Worm (Caenorhabditis elegans) whole organism, L4/young adult: ENCODE results near the gene F41E6.1.
A peak's percentile ranks its signal among the peaks of the same experiment; 100 is the strongest.

Experiments used
- W03F9.2 ChIP-seq: fragments of 150-350 bp; optimal IDR thresholded peaks from 2 replicates; lab custom pipeline; 2014; ENCODE audit warnings: missing biosample characterization, missing genetic modification characterization
- dao-5 ChIP-seq: sonication (generic microtip); optimal IDR thresholded peaks from 2 replicates; lab custom pipeline; 2016; ENCODE audit warnings: missing genotype, missing genetic modification characterization, moderate library complexity, missing compliant biosample characterization
- him-1 ChIP-seq: sonication (generic microtip); optimal IDR thresholded peaks from 2 replicates; lab custom pipeline; 2016; ENCODE audit warnings: missing genotype, missing genetic modification reagents, missing genetic modification characterization, missing compliant biosample characterization

Gene F41E6.1

DNA sequence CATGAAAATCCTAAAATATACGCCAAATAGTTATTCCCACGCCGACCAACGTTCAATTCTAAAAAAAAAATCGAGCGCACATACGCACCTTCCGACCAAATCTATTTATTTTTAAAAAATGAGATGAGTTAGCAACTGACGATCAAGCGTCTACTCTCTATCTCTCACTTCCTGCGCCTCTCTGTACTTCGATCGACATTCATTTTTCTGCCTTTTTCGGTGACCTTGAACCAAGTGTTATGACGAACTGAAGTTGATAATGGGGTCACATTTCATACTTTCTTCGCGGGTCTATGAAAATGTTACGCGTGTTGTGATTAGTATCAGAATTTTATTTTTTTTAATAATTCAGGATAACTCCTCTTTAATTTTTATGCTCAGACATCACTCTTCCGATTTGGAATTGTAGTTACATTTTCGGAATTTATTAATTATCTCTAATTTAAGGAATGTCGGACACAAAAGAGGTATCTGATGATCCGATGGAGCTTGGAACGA lies 15.0 kb upstream of the F41E6.1 start, which contains the start of gene smk-1:
smk-1 (plus strand) TSS at position 448 of the 498 bp plus-strand sequence.
- no peak for TF ChIP-seq him-1 (tag; lab: Kevin White, UChicago)
- TF ChIP-seq W03F9.2: no peak
- no peak for TF ChIP-seq dao-5

DNA sequence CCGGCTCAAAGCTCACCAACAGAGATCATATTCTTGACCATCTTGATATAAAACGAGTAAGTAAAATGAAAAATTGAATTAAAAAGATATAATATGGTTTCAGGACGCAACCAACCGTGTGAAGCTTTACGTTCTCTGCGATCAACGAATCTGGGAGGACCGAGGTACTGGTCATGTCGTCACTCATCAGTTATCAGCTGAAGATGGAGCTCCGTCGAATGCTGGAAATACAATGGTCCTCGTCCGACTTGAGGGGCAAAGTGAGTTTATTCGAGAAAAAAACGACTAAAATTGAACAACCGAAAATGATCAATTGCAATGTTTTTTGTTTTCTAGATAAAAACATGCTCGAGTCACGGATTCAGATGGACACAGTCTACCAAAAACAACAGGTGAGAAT lies 13.9 kb upstream of the F41E6.1 start:
- TF ChIP-seq dao-5: no peak
- TF ChIP-seq him-1 (tag; lab: Kevin White, UChicago): no peak
- no peak for TF ChIP-seq W03F9.2

DNA sequence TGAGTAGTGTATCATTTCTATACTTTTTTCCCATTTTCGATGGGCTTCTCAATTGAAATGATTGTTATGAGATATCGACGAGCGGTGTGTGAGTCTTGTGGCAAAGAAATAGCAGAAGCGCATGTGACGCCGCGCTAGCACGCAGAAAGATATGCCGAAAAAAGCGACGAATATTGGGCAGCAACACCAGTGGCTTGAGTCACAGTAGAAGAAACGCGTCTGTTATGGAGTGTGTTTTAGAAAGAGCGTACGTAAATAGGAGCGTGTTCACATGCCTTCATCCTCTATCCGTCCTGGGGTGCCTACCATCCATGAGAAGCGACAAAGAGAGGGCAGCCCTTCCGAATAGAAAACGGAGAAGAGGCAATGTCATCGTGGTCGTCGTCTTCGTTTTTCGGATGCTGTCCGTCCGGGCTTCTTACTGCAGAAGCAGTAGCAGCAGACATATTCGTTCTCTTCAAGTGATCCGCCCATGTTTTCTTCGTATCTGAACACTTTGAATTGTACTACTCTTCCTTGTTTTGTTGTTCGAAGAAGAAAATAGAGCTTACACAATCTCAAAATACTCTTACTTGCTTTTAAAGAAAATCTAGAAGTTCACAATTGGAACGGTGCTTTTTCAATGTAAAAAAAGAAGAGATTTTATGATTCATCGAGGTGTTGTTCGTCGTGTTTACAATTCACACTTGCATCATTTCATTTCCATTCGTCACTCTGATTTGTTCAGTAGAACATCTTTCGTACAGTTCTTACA lies 12.5 kb upstream of the F41E6.1 start:
- TF ChIP-seq W03F9.2 (no peak), him-1 (tag; lab: Kevin White, UChicago) (no peak), dao-5 (no peak)

DNA sequence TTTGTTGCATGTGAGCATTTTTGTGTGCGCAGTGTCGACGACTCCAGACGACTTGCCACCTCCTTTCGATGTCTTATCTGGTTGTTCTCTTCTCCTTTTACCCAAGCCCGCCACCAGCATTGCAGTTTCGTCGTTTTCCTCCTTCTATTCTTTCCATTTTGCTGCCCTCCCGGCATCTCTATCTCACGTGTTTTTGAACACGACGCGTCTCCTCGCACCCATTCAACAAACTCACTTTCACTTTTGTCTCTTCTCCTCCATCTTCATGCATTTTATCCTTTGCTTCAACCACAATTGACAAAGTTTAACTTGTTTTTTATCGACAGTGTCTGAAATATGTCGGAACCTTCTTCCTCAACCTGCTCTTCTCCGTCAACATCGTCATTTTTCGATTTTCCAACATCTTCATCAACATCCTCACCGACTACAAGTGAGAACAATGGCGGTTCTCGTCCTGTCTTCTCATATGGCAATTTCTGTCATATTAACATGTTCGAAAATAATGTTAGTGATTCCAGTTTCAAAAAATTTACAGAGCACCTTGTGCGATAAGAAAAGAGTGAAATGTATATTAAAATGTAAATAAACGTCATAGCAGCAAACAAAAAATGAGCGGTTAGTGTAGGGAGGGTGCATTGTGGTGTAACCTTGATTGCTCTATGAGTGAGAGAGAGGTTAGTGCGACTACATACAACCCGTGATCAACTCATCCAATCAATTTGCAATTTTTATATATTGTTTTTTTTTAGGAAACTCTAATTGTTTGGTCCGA lies 11.6 kb upstream of the F41E6.1 start, which contains the start of gene fip-4:
fip-4 (minus strand) TSS at position 636 of the 772 bp plus-strand sequence.
- no peak for TF ChIP-seq him-1 (tag; lab: Kevin White, UChicago)
- no peak for TF ChIP-seq W03F9.2
- no peak for TF ChIP-seq dao-5

DNA sequence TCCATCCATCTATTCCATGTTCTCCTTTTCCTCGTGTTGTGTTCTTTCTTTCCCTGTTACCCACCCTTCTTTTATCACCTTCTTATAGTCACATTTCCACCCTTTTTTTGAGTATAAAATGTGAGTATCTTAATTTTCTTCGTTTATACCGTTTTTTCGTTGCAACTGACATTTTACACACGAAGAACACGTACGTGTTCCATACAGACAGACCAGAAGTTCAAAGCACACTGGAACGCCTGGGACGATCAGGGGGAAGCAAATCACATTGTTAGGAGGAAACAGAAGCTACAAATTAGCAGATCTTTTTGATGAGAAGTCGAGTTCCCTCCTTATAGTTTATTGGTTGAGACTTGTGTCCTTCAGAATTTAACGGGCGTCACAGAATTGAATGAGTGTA lies 6.7 kb upstream of the F41E6.1 start:
- no peak for TF ChIP-seq him-1 (tag; lab: Kevin White, UChicago)
- no peak for TF ChIP-seq dao-5
- TF ChIP-seq W03F9.2: no peak

DNA sequence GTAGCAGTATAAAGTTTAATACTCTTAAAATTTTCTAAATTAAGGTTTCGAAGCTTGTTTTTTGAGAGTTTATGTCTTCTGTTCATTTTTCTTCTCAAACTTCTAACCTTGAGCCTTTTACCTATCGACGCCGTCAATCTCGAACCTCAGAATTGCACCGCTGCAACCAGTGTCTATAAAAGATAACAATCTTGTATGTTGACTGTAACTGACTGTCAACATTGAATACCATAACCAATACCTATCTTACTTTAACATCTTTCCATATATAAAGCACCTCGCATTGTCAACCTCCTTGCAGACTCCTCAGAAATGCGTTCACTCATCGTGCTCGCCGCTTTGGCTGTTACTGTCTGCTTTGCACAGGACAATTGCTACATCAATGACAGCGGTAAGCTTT lies 3.7 kb upstream of the F41E6.1 start, which contains the start of gene grd-5:
grd-5 (plus strand) TSS at position 295 of the 400 bp plus-strand sequence.
- TF ChIP-seq dao-5 (no peak), W03F9.2 (no peak), him-1 (tag; lab: Kevin White, UChicago) (no peak)

DNA sequence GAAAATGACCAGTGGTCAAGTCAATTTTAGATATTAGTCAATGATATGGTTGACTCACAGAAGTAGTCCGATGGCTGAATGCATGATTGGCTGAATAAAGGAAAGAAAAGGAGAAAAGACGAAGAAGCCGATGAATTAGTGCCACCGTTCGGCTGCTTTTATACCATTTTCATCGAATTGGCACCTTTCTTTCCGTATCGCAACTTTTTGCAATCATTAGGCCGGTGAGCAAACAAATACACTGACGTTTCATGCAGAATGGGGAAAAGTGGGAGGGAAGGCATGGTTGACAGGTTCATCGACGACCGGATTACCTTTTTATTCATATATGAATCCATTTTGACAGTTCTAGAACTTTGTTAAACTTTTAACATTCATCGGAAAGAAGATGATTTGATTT lies 1.2 kb upstream of the F41E6.1 start, which contains the start of gene idpc-2:
idpc-2 (minus strand) TSS at position 101 of the 400 bp plus-strand sequence.
- no peak for TF ChIP-seq dao-5
- TF ChIP-seq W03F9.2: no peak
- no peak for TF ChIP-seq him-1 (tag; lab: Kevin White, UChicago)

DNA sequence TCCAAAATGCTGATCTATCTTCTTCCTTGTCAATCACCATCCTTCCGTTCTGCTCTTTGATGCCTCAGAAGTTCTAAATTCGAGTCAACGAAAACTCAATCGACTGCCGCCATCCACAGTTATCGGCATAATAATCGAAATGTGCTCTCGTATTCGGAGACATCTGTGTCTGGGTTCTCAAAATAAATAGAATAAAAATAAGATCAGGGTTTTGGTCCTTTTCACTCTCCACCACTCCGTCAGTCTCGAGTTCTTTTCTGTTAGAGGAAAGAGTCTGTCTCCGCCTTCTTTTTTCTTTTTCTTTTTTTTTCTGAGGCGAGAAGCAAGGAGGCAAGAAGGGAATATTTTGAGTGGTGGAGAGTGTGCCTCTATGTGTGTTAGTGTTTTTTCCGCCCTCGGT lies 1.3 kb downstream of the F41E6.1 start, which contains the start of gene F41E6.17:
F41E6.17 (plus strand) TSS at position 348 of the 400 bp plus-strand sequence.
- TF ChIP-seq dao-5 (no peak), W03F9.2 (no peak), him-1 (tag; lab: Kevin White, UChicago) (no peak)

DNA sequence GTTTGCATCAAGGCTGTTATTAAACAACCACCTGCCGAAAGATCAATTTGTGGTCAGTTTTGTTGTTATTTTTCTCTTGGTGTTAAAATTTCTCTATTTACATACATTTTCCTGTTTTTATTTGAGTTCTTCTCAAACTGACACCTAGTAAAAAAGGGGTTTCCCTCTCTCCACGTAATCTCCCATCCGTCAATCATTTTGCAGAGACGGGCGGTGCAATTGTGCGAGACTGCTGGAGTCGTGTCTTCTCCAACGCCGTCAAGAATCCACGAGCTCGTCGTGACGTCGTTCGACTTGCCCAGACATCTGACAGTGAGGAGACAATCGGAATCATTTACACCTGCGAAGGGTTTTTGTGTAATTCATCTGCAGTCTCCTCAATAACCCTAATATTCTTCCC lies 4.0 kb downstream of the F41E6.1 start:
- TF ChIP-seq W03F9.2: no peak
- TF ChIP-seq dao-5: no peak
- no peak for TF ChIP-seq him-1 (tag; lab: Kevin White, UChicago)

DNA sequence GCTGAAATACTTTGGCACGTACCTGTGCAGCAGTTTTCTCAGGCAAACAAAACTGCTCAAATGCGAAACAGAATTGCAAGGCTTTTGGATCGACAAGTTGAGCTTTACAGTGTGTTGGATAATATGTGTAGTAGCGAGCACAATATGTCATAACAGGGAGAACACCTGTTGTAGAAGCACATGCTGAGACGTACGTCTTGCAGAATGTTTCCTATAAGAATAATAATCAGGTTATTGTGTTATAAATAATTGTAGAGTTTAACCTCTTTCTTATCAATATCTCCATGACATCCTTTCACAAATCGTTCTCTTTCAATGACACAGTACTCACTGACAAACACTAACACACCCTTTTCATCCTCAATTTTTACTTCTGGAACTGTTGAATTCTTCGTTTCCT lies 5.2 kb downstream of the F41E6.1 start:
- no peak for TF ChIP-seq W03F9.2
- TF ChIP-seq him-1 (tag; lab: Kevin White, UChicago): no peak
- no peak for TF ChIP-seq dao-5

DNA sequence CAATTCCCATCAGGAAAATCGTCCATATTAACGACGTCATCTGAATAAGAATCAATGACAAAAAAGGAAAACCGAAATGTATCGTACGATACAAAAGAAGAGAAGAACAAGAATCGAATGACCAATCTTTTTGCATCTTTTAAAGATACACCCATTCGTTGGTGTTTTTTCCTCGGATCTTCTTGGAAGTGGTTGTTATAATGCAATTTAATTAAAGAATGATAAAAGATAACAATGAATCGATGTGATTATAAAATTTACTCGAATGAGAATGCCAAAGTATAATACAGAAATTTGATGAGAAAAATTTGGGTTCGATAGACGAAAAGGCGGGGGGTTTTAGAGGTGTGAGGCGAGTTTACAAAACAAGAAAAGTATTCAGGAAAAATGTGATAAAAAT lies 6.6 kb downstream of the F41E6.1 start, which contains the start of gene F41E6.12:
F41E6.12 (minus strand) TSS at position 101 of the 400 bp plus-strand sequence.
- TF ChIP-seq dao-5 (no peak), him-1 (tag; lab: Kevin White, UChicago) (no peak), W03F9.2 (no peak)

DNA sequence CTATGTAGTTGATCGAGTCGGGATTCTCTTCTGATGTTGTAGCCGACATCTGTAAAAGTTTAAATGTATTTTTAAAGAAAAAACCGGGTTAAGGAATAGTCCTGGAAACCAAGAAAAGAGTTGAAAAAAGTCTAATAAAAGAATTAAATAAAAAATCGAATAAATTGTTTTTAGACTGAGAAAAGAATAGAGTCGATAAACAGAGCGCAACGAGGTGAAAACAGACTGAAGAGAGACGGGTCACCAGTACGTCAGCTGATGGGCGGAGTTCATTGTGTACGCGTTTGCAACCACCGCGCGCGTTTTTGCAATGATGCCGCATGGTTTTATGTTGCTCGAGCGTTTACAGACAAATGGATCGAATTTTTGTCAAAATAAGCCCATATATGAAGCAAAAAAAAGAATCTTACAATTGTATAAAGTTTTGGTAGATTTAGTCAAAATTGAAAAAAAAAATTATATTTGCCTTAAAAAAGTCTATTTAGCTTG lies 8.9 kb downstream of the F41E6.1 start, which contains the start of gene atg-18:
atg-18 (minus strand) TSS at position 51 of the 489 bp plus-strand sequence.
- no peak for TF ChIP-seq him-1 (tag; lab: Kevin White, UChicago)
- TF ChIP-seq dao-5: no peak
- peak; percentile 47 for TF ChIP-seq W03F9.2

DNA sequence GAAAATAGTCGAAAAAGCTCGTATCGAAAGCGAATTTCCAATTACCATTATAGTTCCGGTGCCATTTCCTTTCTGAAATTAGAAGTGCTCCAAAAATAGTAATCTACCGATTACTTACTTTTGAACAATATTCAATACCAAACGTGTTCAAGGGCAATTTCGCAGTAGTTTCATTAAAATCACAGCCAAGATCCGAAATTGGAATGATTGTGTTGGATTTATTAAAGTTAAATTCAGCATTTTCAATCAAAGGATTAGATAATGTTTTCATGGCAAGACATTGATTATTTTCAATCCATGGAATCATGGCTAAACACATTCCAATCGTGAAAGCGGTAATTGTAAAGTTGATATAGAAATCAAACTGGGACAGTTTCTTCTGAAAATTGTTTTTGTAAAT lies 10.4 kb downstream of the F41E6.1 start:
- TF ChIP-seq dao-5 (no peak), him-1 (tag; lab: Kevin White, UChicago) (no peak), W03F9.2 (no peak)

DNA sequence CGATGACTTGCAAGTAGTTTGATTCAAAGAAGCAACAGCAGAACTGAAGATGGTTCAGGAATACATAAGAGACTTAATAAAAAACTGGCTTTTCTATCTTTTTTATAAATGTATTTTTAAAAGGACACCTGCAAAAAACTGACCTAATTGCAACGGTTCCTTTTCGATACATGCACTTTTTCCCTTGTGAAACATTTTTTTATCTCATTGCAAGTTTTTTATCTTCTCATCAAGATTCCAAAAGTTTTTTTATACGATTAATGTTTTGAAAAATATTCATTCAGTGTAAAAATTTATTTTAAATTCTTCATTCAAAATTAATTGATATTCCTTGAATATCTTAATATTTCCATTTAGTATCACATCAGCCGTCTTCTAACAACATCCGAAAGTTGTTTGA lies 13.2 kb downstream of the F41E6.1 start, which contains the start of gene oac-29:
oac-29 (minus strand) TSS at position 101 of the 400 bp plus-strand sequence.
- TF ChIP-seq him-1 (tag; lab: Kevin White, UChicago) (no peak), W03F9.2 (no peak), dao-5 (no peak)
